Fruit fly (Drosophila melanogaster) whole organism, adult: ENCODE data around the gene PRL-1.

Experiments used
- CG11617 ChIP-seq: fragments of 200-800 bp; sonication (Bioruptor generic); optimal IDR thresholded peaks from 2 replicates; lab custom pipeline; 2017; ENCODE audit warnings: mild to moderate bottlenecking, missing biosample characterization, missing genetic modification reagents, missing genetic modification characterization
- CG12768 ChIP-seq: fragments of 200-800 bp; sonication (Bioruptor generic); optimal IDR thresholded peaks from 2 replicates; lab custom pipeline; 2017; ENCODE audit warnings: missing biosample characterization, missing genetic modification characterization, mild to moderate bottlenecking, moderate library complexity, missing genetic modification reagents
- CG14711 ChIP-seq: fragments of 200-800 bp; sonication (Bioruptor generic); optimal IDR thresholded peaks from 2 replicates; lab custom pipeline; 2018; ENCODE audit warnings: missing biosample characterization, mild to moderate bottlenecking, missing genetic modification characterization, moderate library complexity
- CG1620 ChIP-seq: fragments of 200-800 bp; sonication (Bioruptor generic); optimal IDR thresholded peaks from 2 replicates; lab custom pipeline; 2016; ENCODE audit warnings: missing biosample characterization, missing genetic modification characterization
- CG33017 ChIP-seq: fragments of 200-800 bp; sonication (Bioruptor generic); optimal IDR thresholded peaks from 2 replicates; lab custom pipeline; 2018; ENCODE audit warnings: missing biosample characterization, mild to moderate bottlenecking, missing genetic modification characterization, moderate library complexity
- CG5204 ChIP-seq: fragments of 200-800 bp; sonication (Bioruptor generic); optimal IDR thresholded peaks from 2 replicates; lab custom pipeline; 2016; ENCODE audit warnings: missing biosample characterization, missing genetic modification characterization
- CG7045 ChIP-seq: fragments of 200-800 bp; sonication (Bioruptor generic); optimal IDR thresholded peaks from 2 replicates; lab custom pipeline; 2017; ENCODE audit warnings: missing biosample characterization, mild to moderate bottlenecking, missing genetic modification characterization
- CG7101 ChIP-seq: fragments of 200-800 bp; sonication (Bioruptor generic); optimal IDR thresholded peaks from 2 replicates; lab custom pipeline; 2018; ENCODE audit warnings: missing biosample characterization, mild to moderate bottlenecking, missing genetic modification characterization, moderate library complexity
- Clk ChIP-seq: fragments of 200-800 bp; sonication (Bioruptor generic); optimal IDR thresholded peaks from 2 replicates; lab custom pipeline; 2017; ENCODE audit warnings: missing biosample characterization, missing genetic modification characterization
- Crg-1 ChIP-seq: fragments of 200-800 bp; sonication (Bioruptor generic); optimal IDR thresholded peaks from 2 replicates; lab custom pipeline; 2016; ENCODE audit warnings: missing biosample characterization, missing genetic modification characterization
- Hr96 ChIP-seq: fragments of 200-800 bp; sonication (Bioruptor generic); optimal IDR thresholded peaks from 2 replicates; lab custom pipeline; 2016; ENCODE audit warnings: missing biosample characterization, missing genetic modification characterization
- Mnt ChIP-seq: fragments of 200-800 bp; sonication (Bioruptor generic); optimal IDR thresholded peaks from 2 replicates; lab custom pipeline; 2016; ENCODE audit warnings: missing biosample characterization, mild to moderate bottlenecking, missing genetic modification characterization
- bab1 ChIP-seq: fragments of 200-800 bp; sonication (Bioruptor generic); optimal IDR thresholded peaks from 3 replicates; lab custom pipeline; 2019; ENCODE audit warnings: missing biosample characterization, mild to moderate bottlenecking, missing genetic modification characterization, moderate library complexity
- cic ChIP-seq: fragments of 200-800 bp; sonication (Bioruptor generic); optimal IDR thresholded peaks from 2 replicates; lab custom pipeline; 2017; ENCODE audit warnings: missing biosample characterization, mild to moderate bottlenecking, missing genetic modification characterization, moderate library complexity
- cnc ChIP-seq, 2 experiments: fragments of >200 bp; optimal IDR thresholded peaks; 2 replicates each; lab custom pipeline; 2017
- kay ChIP-seq: fragments of 200-800 bp; sonication (Bioruptor generic); peaks from one replicate; lab custom pipeline; 2016; ENCODE audit warnings: missing biosample characterization, missing genetic modification characterization, borderline replicate concordance
- ovo ChIP-seq: fragments of 200-800 bp; sonication (Bioruptor generic); optimal IDR thresholded peaks from 2 replicates; lab custom pipeline; 2016; ENCODE audit warnings: missing biosample characterization, missing genetic modification characterization
- pad ChIP-seq: fragments of 200-800 bp; sonication (Bioruptor generic); optimal IDR thresholded peaks from 3 replicates; lab custom pipeline; 2017; ENCODE audit warnings: missing biosample characterization, missing genetic modification characterization, mild to moderate bottlenecking, moderate library complexity, missing genetic modification reagents
- tj ChIP-seq: fragments of 200-800 bp; sonication (Bioruptor generic); optimal IDR thresholded peaks from 3 replicates; lab custom pipeline; 2017; ENCODE audit warnings: missing biosample characterization, mild to moderate bottlenecking, missing genetic modification characterization, moderate library complexity
- toe ChIP-seq: fragments of 200-800 bp; sonication (Bioruptor generic); optimal IDR thresholded peaks from 2 replicates; lab custom pipeline; 2016; ENCODE audit warnings: missing biosample characterization, missing genetic modification characterization

PRL-1 gene

dm6 chr2L:16286360-16287005 lies 29.1 kb upstream of the PRL-1 start:
- TF ChIP-seq toe (GFP tag; lab: Kevin White, UChicago) (no peak), CG7101 (peak; percentile 75), cnc (optimal IDR thresholded peaks at IDR 0.05; lab: Kevin White, UChicago) (no peak), kay (GFP tag; lab: Kevin White, UChicago) (peak; percentile 24), bab1 (GFP tag; lab: Kevin White, UChicago) (peak; percentile 66), ovo (peak; percentile 51), Crg-1 (GFP tag; lab: Kevin White, UChicago) (peak; percentile 11), CG11617 (GFP tag; lab: Kevin White, UChicago) (peak; percentile 77), CG1620 (GFP tag; lab: Kevin White, UChicago) (no peak), Hr96 (GFP tag; lab: Kevin White, UChicago) (no peak), CG5204 (GFP tag; lab: Kevin White, UChicago) (peak; percentile 52), Mnt (peak; percentile 29), tj (peak; percentile 23), CG7045 (GFP tag; lab: Kevin White, UChicago) (peak; percentile 57), cic (peak; percentile 87), CG14711 (tag; lab: Kevin White, UChicago) (peak; percentile 64), pad (GFP tag; lab: Kevin White, UChicago) (peak; percentile 84), Clk (GFP tag; lab: Kevin White, UChicago) (no peak), CG33017 (tag; lab: Kevin White, UChicago) (peak; percentile 68), CG12768 (peak; percentile 81)

dm6 chr2L:16285692-16286359 lies 28.4 kb upstream of the PRL-1 start:
- no peak for TF ChIP-seq pad (GFP tag; lab: Kevin White, UChicago)
- TF ChIP-seq Crg-1 (GFP tag; lab: Kevin White, UChicago) = no peak
- no peak for TF ChIP-seq tj
- TF ChIP-seq CG11617 (GFP tag; lab: Kevin White, UChicago) = no peak
- TF ChIP-seq CG14711 (tag; lab: Kevin White, UChicago) = peak; percentile 86
- no peak for TF ChIP-seq ovo
- peak; percentile 45 for TF ChIP-seq CG5204 (GFP tag; lab: Kevin White, UChicago)
- peak; percentile 21 for TF ChIP-seq Mnt
- peak; percentile 62 for TF ChIP-seq bab1 (GFP tag; lab: Kevin White, UChicago)
- peak; percentile 90 for TF ChIP-seq kay (GFP tag; lab: Kevin White, UChicago)
- peak; percentile 83 for TF ChIP-seq CG7101
- peak; percentile 86 for TF ChIP-seq CG33017 (tag; lab: Kevin White, UChicago)
- peak; percentile 30 for TF ChIP-seq CG1620 (GFP tag; lab: Kevin White, UChicago)
- TF ChIP-seq cnc (optimal IDR thresholded peaks at IDR 0.05; lab: Kevin White, UChicago) = no peak
- peak; percentile 54 for TF ChIP-seq Clk (GFP tag; lab: Kevin White, UChicago)
- TF ChIP-seq CG7045 (GFP tag; lab: Kevin White, UChicago) = peak; percentile 35
- no peak for TF ChIP-seq cic
- TF ChIP-seq toe (GFP tag; lab: Kevin White, UChicago) = peak; percentile 22
- TF ChIP-seq CG12768 = peak; percentile 6
- TF ChIP-seq Hr96 (GFP tag; lab: Kevin White, UChicago) = no peak

DNA sequence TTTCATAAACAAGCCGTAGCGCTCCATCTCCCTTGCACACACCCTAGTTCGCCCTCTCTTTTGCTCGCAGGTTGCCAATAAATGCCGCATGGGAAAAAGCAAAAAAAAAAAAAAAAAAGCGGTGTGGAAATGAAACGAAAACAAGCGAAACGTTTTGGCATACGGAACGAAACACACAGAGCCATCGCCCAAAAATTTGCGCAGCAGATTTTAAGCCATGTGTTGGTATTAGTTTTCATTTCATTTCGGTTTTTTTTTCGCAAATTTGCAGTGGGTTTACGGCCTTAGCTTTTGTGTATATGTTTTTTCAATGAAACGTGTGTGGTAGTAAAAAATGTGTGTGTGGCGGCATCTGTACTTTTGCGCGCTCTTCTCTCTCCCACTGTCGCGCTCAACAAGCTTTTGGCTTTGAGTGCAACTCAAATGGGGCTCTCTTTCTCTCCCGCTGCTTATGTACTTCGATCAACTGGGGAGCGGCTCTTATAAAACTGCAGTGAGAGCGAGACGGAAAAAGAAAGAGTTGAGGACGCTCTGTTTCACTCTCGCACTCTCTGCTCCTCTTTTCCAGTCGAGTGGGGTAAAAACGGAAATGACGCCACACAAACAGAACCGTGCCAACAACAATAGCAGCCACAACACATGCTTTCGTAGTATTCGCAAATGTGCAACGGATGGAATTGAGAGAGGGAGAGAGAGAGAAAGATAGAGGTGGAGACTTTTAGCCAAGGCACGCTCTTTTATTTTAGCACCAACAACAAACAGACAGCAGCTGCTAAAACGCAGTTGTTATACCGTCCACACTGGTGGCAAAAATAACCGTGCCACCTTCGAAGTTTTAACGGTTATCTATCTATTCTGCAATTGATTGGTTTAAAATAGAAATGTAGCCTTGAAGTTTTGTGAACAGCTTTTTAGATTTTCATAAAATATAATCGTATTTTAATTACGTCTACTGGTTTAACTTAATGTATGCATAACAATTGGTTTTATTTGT lies 27.2 kb upstream of the PRL-1 start:
- TF ChIP-seq tj (peak; percentile 42), Crg-1 (GFP tag; lab: Kevin White, UChicago) (peak; percentile 54), CG12768 (peak; percentile 81), CG14711 (tag; lab: Kevin White, UChicago) (peak; percentile 57), ovo (peak; percentile 25), cic (peak; percentile 100), Mnt (peak; percentile 94), CG33017 (tag; lab: Kevin White, UChicago) (peak; percentile 79), CG1620 (GFP tag; lab: Kevin White, UChicago) (peak; percentile 22), toe (GFP tag; lab: Kevin White, UChicago) (no peak), Hr96 (GFP tag; lab: Kevin White, UChicago) (peak; percentile 15), pad (GFP tag; lab: Kevin White, UChicago) (peak; percentile 100), bab1 (GFP tag; lab: Kevin White, UChicago) (peak; percentile 76), cnc (optimal IDR thresholded peaks at IDR 0.05; lab: Kevin White, UChicago) (no peak), CG5204 (GFP tag; lab: Kevin White, UChicago) (peak; percentile 77), CG7101 (peak; percentile 70), Clk (GFP tag; lab: Kevin White, UChicago) (peak; percentile 62), CG7045 (GFP tag; lab: Kevin White, UChicago) (peak; percentile 72), CG11617 (GFP tag; lab: Kevin White, UChicago) (peak; percentile 53), kay (GFP tag; lab: Kevin White, UChicago) (peak; percentile 97)

DNA sequence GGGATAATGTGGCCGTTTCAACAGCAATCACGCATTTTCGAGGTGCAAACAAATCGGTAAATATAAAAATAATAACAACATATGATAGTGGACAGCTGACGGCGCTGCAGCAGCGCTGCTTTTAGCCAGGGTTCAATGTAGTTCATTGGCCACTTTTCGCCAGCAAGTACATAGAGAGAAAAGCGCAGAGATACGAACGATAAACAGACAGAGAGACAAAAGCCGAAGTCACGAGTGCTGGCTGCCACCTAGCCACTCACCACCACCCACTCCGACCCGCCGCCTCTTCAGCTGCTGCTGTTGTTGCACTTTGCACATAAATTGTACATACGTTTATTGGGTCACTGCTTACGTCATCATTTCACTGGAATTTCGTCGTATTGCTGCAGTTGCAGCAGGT lies 25.4 kb upstream of the PRL-1 start:
- TF ChIP-seq CG1620 (GFP tag; lab: Kevin White, UChicago) = no peak
- peak; percentile 43 for TF ChIP-seq kay (GFP tag; lab: Kevin White, UChicago)
- TF ChIP-seq tj = peak; percentile 80
